Worm (Caenorhabditis elegans) whole organism, midembryonic: ENCODE data around the gene tbc-18.

Source experiments
- cog-1 ChIP-seq: sonication (generic microtip); optimal IDR thresholded peaks from 2 replicates; lab custom pipeline; 2016; ENCODE audit warnings: missing genetic modification characterization, missing compliant biosample characterization
- flt-1 ChIP-seq: fragments of 200-800 bp; sonication (Bioruptor generic); IDR thresholded peaks from 2 replicates; pipeline ENCODE4 v1.3.6; 2022; ENCODE audit warnings: missing genetic modification characterization, missing compliant biosample characterization
- klf-2 ChIP-seq: fragments of 200-800 bp; sonication (Bioruptor generic); conservative IDR thresholded peaks from 2 replicates; pipeline ENCODE4 v1.3.6; 2022; ENCODE audit warnings: missing genetic modification reagents, missing genetic modification characterization, missing compliant biosample characterization
- med-1 ChIP-seq: sonication (generic microtip); optimal IDR thresholded peaks from 2 replicates; lab custom pipeline; 2017; ENCODE audit warnings: missing genetic modification characterization, mild to moderate bottlenecking, missing compliant biosample characterization, antibody characterized with exemption, missing genetic modification reagents; ENCODE audit not compliant: insufficient read depth
- ref-1 ChIP-seq: fragments of 200-800 bp; sonication (Bioruptor generic); conservative IDR thresholded peaks from 2 replicates; pipeline ENCODE4 v1.3.6; 2022; ENCODE audit warnings: missing genetic modification reagents, missing genetic modification characterization, missing compliant biosample characterization
- tab-1 ChIP-seq: fragments of 200-800 bp; sonication (Bioruptor generic); IDR thresholded peaks from 2 replicates; pipeline ENCODE4 v1.3.6; 2022; ENCODE audit warnings: missing genetic modification characterization, missing compliant biosample characterization
- ztf-23 ChIP-seq: fragments of 200-800 bp; sonication (Bioruptor generic); IDR thresholded peaks from 2 replicates; pipeline ENCODE4 v1.3.6; 2022; ENCODE audit warnings: missing genetic modification reagents, missing genetic modification characterization, missing compliant biosample characterization
- ztf-29 ChIP-seq: fragments of 200-800 bp; sonication (Bioruptor generic); IDR thresholded peaks from 2 replicates; pipeline ENCODE4 v1.3.6; 2022; ENCODE audit warnings: missing genetic modification reagents, missing genetic modification characterization, missing compliant biosample characterization

- TF ChIP-seq ztf-23 (GFP tag; lab: Robert Waterston, UW): no peak
- TF ChIP-seq flt-1 (GFP tag; lab: Robert Waterston, UW): no peak
- no peak for TF ChIP-seq tab-1 (GFP tag; lab: Robert Waterston, UW)
- TF ChIP-seq ref-1 (GFP tag; lab: Robert Waterston, UW): no peak
- TF ChIP-seq klf-2 (GFP tag; lab: Robert Waterston, UW): no peak
- no peak for TF ChIP-seq cog-1 (tag; lab: Kevin White, UChicago)
- TF ChIP-seq ztf-29 (GFP tag; lab: Robert Waterston, UW): no peak
- no peak for TF ChIP-seq med-1
These were observed 14.2 kb downstream of the tbc-18 start, which contains the start of gene wrk-1 for ce11 chrX:8392539-8392996.
